Worm (Caenorhabditis elegans) whole organism, L2 larva: Measurements from ENCODE around the gene aqp-4.

ENCODE experiments used
- nhr-237 ChIP-seq: fragments of 150-350 bp; optimal IDR thresholded peaks from 2 replicates; lab custom pipeline; 2014; ENCODE audit warnings: missing biosample characterization, missing genetic modification characterization
- sem-4 ChIP-seq: fragments of 150-350 bp; optimal IDR thresholded peaks from 2 replicates; lab custom pipeline; 2014; ENCODE audit warnings: missing biosample characterization, missing genetic modification reagents, missing genetic modification characterization
- snpc-4 ChIP-seq: fragments of 150-350 bp; optimal IDR thresholded peaks from 2 replicates; lab custom pipeline; 2014; ENCODE audit warnings: missing biosample characterization, missing genetic modification characterization

DNA sequence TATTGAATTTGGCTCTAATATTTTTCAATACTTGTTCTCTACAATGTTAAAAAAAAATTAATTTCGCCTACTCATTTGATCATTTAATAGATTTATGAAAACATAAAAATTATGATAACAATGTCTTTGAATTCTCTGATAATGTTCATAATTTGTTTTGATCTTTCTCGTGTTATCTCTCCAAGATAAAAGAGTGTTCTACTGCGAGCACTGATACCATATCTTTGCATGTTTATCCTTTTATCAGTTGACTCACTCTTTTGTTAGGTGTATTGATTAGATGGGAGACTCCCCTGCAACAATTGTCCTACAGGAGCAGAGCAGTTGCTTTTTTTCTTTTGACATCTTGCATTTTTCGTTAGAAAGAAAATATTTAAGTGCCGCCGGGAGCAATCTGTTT, 38.1 kb upstream of the aqp-4 start:
- no peak for TF ChIP-seq snpc-4 (tag; lab: Kevin White, UChicago)
- no peak for TF ChIP-seq nhr-237 (tag; lab: Kevin White, UChicago)
- TF ChIP-seq sem-4 (tag; lab: Kevin White, UChicago), result no peak
